Fruit fly (Drosophila melanogaster) whole organism, adult: ENCODE results near the gene CNMa.

ENCODE experiments used
- CG11617 ChIP-seq: fragments of 200-800 bp; sonication (Bioruptor generic); optimal IDR thresholded peaks from 2 replicates; lab custom pipeline; 2017; ENCODE audit warnings: mild to moderate bottlenecking, missing biosample characterization, missing genetic modification reagents, missing genetic modification characterization
- CG12768 ChIP-seq: fragments of 200-800 bp; sonication (Bioruptor generic); optimal IDR thresholded peaks from 2 replicates; lab custom pipeline; 2017; ENCODE audit warnings: missing biosample characterization, missing genetic modification characterization, mild to moderate bottlenecking, moderate library complexity, missing genetic modification reagents
- CG14711 ChIP-seq: fragments of 200-800 bp; sonication (Bioruptor generic); optimal IDR thresholded peaks from 2 replicates; lab custom pipeline; 2018; ENCODE audit warnings: missing biosample characterization, mild to moderate bottlenecking, missing genetic modification characterization, moderate library complexity
- CG1620 ChIP-seq: fragments of 200-800 bp; sonication (Bioruptor generic); optimal IDR thresholded peaks from 2 replicates; lab custom pipeline; 2016; ENCODE audit warnings: missing biosample characterization, missing genetic modification characterization
- CG33017 ChIP-seq: fragments of 200-800 bp; sonication (Bioruptor generic); optimal IDR thresholded peaks from 2 replicates; lab custom pipeline; 2018; ENCODE audit warnings: missing biosample characterization, mild to moderate bottlenecking, missing genetic modification characterization, moderate library complexity
- CG5204 ChIP-seq: fragments of 200-800 bp; sonication (Bioruptor generic); optimal IDR thresholded peaks from 2 replicates; lab custom pipeline; 2016; ENCODE audit warnings: missing biosample characterization, missing genetic modification characterization
- CG7045 ChIP-seq: fragments of 200-800 bp; sonication (Bioruptor generic); optimal IDR thresholded peaks from 2 replicates; lab custom pipeline; 2017; ENCODE audit warnings: missing biosample characterization, mild to moderate bottlenecking, missing genetic modification characterization
- CG7101 ChIP-seq: fragments of 200-800 bp; sonication (Bioruptor generic); optimal IDR thresholded peaks from 2 replicates; lab custom pipeline; 2018; ENCODE audit warnings: missing biosample characterization, mild to moderate bottlenecking, missing genetic modification characterization, moderate library complexity
- Clk ChIP-seq: fragments of 200-800 bp; sonication (Bioruptor generic); optimal IDR thresholded peaks from 2 replicates; lab custom pipeline; 2017; ENCODE audit warnings: missing biosample characterization, missing genetic modification characterization
- Crg-1 ChIP-seq: fragments of 200-800 bp; sonication (Bioruptor generic); optimal IDR thresholded peaks from 2 replicates; lab custom pipeline; 2016; ENCODE audit warnings: missing biosample characterization, missing genetic modification characterization
- Hr96 ChIP-seq: fragments of 200-800 bp; sonication (Bioruptor generic); optimal IDR thresholded peaks from 2 replicates; lab custom pipeline; 2016; ENCODE audit warnings: missing biosample characterization, missing genetic modification characterization
- Mnt ChIP-seq: fragments of 200-800 bp; sonication (Bioruptor generic); optimal IDR thresholded peaks from 2 replicates; lab custom pipeline; 2016; ENCODE audit warnings: missing biosample characterization, mild to moderate bottlenecking, missing genetic modification characterization
- bab1 ChIP-seq: fragments of 200-800 bp; sonication (Bioruptor generic); optimal IDR thresholded peaks from 3 replicates; lab custom pipeline; 2019; ENCODE audit warnings: missing biosample characterization, mild to moderate bottlenecking, missing genetic modification characterization, moderate library complexity
- cic ChIP-seq: fragments of 200-800 bp; sonication (Bioruptor generic); optimal IDR thresholded peaks from 2 replicates; lab custom pipeline; 2017; ENCODE audit warnings: missing biosample characterization, mild to moderate bottlenecking, missing genetic modification characterization, moderate library complexity
- cnc ChIP-seq, 2 experiments: fragments of >200 bp; optimal IDR thresholded peaks; 2 replicates each; lab custom pipeline; 2017
- kay ChIP-seq: fragments of 200-800 bp; sonication (Bioruptor generic); peaks from one replicate; lab custom pipeline; 2016; ENCODE audit warnings: missing biosample characterization, missing genetic modification characterization, borderline replicate concordance
- ovo ChIP-seq: fragments of 200-800 bp; sonication (Bioruptor generic); optimal IDR thresholded peaks from 2 replicates; lab custom pipeline; 2016; ENCODE audit warnings: missing biosample characterization, missing genetic modification characterization
- pad ChIP-seq: fragments of 200-800 bp; sonication (Bioruptor generic); optimal IDR thresholded peaks from 3 replicates; lab custom pipeline; 2017; ENCODE audit warnings: missing biosample characterization, missing genetic modification characterization, mild to moderate bottlenecking, moderate library complexity, missing genetic modification reagents
- tj ChIP-seq: fragments of 200-800 bp; sonication (Bioruptor generic); optimal IDR thresholded peaks from 3 replicates; lab custom pipeline; 2017; ENCODE audit warnings: missing biosample characterization, mild to moderate bottlenecking, missing genetic modification characterization, moderate library complexity
- toe ChIP-seq: fragments of 200-800 bp; sonication (Bioruptor generic); optimal IDR thresholded peaks from 2 replicates; lab custom pipeline; 2016; ENCODE audit warnings: missing biosample characterization, missing genetic modification characterization

Gene CNMa

DNA sequence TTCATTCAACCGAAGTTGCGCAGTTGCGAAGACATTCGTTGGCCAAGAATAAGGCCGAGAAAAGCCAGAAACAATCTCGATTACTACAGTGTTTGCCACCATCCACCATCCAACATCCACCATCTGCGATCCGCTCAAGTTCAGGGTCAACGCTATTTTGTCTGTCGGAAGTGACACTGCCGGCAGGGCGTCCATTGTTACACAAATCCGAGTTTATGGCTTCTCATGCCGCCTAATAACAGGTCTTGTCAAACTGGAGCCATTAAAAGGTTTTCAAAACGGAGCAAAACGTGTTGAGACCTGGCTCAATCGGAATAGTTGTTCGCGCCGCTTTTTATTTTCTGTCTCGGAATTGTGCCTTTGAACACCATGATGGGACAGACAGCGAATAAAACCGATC, 36.6 kb downstream of the CNMa start:
- TF ChIP-seq CG33017 (tag; lab: Kevin White, UChicago) (no peak), CG7101 (no peak), kay (GFP tag; lab: Kevin White, UChicago) (no peak)

- no peak for TF ChIP-seq CG12768
- TF ChIP-seq pad: no peak
- no peak for TF ChIP-seq CG33017 (tag; lab: Kevin White, UChicago)
- TF ChIP-seq cnc (optimal IDR thresholded peaks at IDR 0.05; lab: Kevin White, UChicago): no peak
- TF ChIP-seq tj (GFP tag; lab: Kevin White, UChicago): no peak
- TF ChIP-seq Clk (GFP tag; lab: Kevin White, UChicago): no peak
- TF ChIP-seq Mnt (GFP tag; lab: Kevin White, UChicago): no peak
- TF ChIP-seq Crg-1 (GFP tag; lab: Kevin White, UChicago): no peak
- TF ChIP-seq cic (GFP tag; lab: Kevin White, UChicago): no peak
- TF ChIP-seq CG1620 (GFP tag; lab: Kevin White, UChicago): no peak
- no peak for TF ChIP-seq CG7045 (GFP tag; lab: Kevin White, UChicago)
- no peak for TF ChIP-seq toe
- TF ChIP-seq CG7101: no peak
- TF ChIP-seq CG5204 (GFP tag; lab: Kevin White, UChicago): no peak
Observed at dm6 chr3L:1817405-1817804, 38.0 kb downstream of the CNMa start.

DNA sequence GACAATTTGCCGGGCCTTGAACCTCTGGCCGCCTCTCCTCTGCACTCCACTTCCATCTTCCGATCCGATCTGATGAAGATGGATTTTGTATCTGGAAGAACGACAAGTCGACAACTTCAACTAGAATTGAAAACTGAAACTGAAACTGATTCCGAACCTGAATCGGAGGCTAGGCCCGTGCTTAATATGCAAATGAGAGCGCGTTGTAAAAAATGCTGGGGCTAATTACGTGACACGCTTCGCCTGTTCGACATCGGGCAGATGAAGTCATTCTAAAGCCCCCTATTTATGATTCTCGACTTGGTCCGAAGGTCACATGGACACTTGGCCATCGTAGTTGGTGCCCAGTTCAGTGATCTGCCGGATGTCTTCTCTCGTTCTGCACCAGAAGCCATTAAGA, 38.8 kb downstream of the CNMa start:
- TF ChIP-seq CG5204 (GFP tag; lab: Kevin White, UChicago) (no peak), kay (GFP tag; lab: Kevin White, UChicago) (no peak), Clk (GFP tag; lab: Kevin White, UChicago) (no peak), Crg-1 (GFP tag; lab: Kevin White, UChicago) (no peak), CG7045 (GFP tag; lab: Kevin White, UChicago) (no peak), ovo (GFP tag; lab: Kevin White, UChicago) (no peak), CG7101 (no peak), toe (no peak), pad (no peak), cnc (optimal IDR thresholded peaks at IDR 0.05; lab: Kevin White, UChicago) (no peak), CG33017 (tag; lab: Kevin White, UChicago) (no peak), CG11617 (GFP tag; lab: Kevin White, UChicago) (no peak), Hr96 (GFP tag; lab: Kevin White, UChicago) (no peak)

DNA sequence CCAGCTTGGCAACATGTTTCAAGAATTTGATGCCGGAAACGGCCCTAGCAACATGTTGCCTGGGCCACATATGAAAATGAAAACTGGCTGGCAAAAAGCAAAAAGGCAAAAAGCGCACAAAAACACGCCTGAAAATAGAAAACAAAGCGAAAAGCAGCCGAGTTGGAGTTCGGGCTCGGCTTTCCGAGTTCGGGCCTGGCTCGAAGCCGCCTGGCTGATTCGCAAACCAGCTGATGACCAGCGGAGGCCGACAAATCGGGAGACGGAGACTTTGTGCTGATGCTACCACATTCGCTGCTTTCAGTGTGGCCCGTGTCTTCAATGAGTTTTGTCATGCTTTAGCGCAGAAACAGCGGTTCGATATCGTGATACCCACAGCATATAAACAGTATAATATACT, 45.1 kb downstream of the CNMa start, which contains the start of gene GV1:
Gene GV1, plus strand, starts transcription at position 301 of the 400 bp plus-strand sequence.
- no peak for TF ChIP-seq CG5204 (GFP tag; lab: Kevin White, UChicago)
- no peak for TF ChIP-seq CG33017 (tag; lab: Kevin White, UChicago)
- no peak for TF ChIP-seq pad
- no peak for TF ChIP-seq Mnt (GFP tag; lab: Kevin White, UChicago)
- TF ChIP-seq CG7045 (GFP tag; lab: Kevin White, UChicago): no peak
- TF ChIP-seq tj (GFP tag; lab: Kevin White, UChicago): no peak
- TF ChIP-seq CG11617 (GFP tag; lab: Kevin White, UChicago): no peak
- no peak for TF ChIP-seq bab1 (GFP tag; lab: Kevin White, UChicago)
- no peak for TF ChIP-seq CG1620 (GFP tag; lab: Kevin White, UChicago)
- TF ChIP-seq CG14711: no peak
- no peak for TF ChIP-seq kay (GFP tag; lab: Kevin White, UChicago)
- TF ChIP-seq cnc (optimal IDR thresholded peaks at IDR 0.05; lab: Kevin White, UChicago): no peak
- TF ChIP-seq Crg-1 (GFP tag; lab: Kevin White, UChicago): no peak
- TF ChIP-seq ovo (GFP tag; lab: Kevin White, UChicago): no peak
- TF ChIP-seq cic (GFP tag; lab: Kevin White, UChicago): no peak

DNA sequence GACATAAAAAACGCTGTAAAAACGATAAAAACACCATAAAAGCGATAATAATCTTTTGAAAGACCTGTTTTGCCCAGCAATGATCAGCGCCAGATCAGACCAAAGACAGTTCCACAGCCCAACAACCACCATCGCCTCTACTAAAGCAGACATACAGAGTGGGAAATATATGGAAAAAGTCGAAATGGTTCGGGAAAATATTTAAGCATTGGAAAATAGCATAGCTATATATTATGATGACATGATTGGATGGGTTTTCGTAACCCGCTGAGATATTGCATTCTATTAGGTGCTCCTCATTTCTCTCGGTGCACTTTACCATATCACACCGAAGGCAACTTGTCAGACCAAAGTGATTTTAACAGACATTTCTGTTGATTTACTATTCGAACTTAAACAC, 46.8 kb downstream of the CNMa start:
- TF ChIP-seq CG5204 (GFP tag; lab: Kevin White, UChicago): peak; percentile 4
- TF ChIP-seq CG7101: no peak
- TF ChIP-seq CG7045 (GFP tag; lab: Kevin White, UChicago): peak; percentile 45

- no peak for TF ChIP-seq CG1620 (GFP tag; lab: Kevin White, UChicago)
- TF ChIP-seq tj (GFP tag; lab: Kevin White, UChicago): no peak
- TF ChIP-seq Mnt (GFP tag; lab: Kevin White, UChicago): peak; percentile 48
- peak; percentile 39 for TF ChIP-seq toe
- TF ChIP-seq CG11617 (GFP tag; lab: Kevin White, UChicago): peak; percentile 17
- no peak for TF ChIP-seq cnc (optimal IDR thresholded peaks at IDR 0.05; lab: Kevin White, UChicago)
- no peak for TF ChIP-seq ovo (GFP tag; lab: Kevin White, UChicago)
- TF ChIP-seq Hr96 (GFP tag; lab: Kevin White, UChicago): no peak
- no peak for TF ChIP-seq CG5204 (GFP tag; lab: Kevin White, UChicago)
- peak; percentile 4 for TF ChIP-seq pad
- peak; percentile 25 for TF ChIP-seq CG14711
- TF ChIP-seq bab1 (GFP tag; lab: Kevin White, UChicago): peak; percentile 45
- TF ChIP-seq cic (GFP tag; lab: Kevin White, UChicago): peak; percentile 22
Observed at dm6 chr3L:1802802-1803201, 52.6 kb downstream of the CNMa start, which contains the start of the genes JTBR and CG42676. JTBR (minus strand) TSS chr3L:1802856. CG42676 (plus strand) TSS chr3L:1803107.
